Fruit fly (Drosophila melanogaster): ENCODE measurements around the gene CG33285.
A peak's percentile ranks its signal among the peaks of the same experiment; 100 is the strongest.

CG33285 gene

dm6 chr3L:21057568-21057940, 31.2 kb downstream of the CG33285 start:
- peak; percentile 39; the same call in 1 of the 2 replicates for TF ChIP-seq CG12605 (GFP tag; IDR thresholded peaks at IDR 0.05)
- TF ChIP-seq CG14655 (GFP tag; optimal IDR thresholded peaks at IDR 0.05): no peak
- no peak for TF ChIP-seq D1 (tag; optimal IDR thresholded peaks at IDR 0.05)
- no peak for TF ChIP-seq EcR (GFP tag; optimal IDR thresholded peaks at IDR 0.05)
- TF ChIP-seq CG9948 (tag; optimal IDR thresholded peaks at IDR 0.05): no peak
- no peak for TF ChIP-seq gl (tag; optimal IDR thresholded peaks at IDR 0.05)
- TF ChIP-seq Ets98B (GFP tag; IDR thresholded peaks at IDR 0.05): peak; percentile 19; the same call in 1 of the 2 replicates
- TF ChIP-seq CG32121 (GFP tag; IDR thresholded peaks at IDR 0.05): no peak
- TF ChIP-seq Snoo (tag; optimal IDR thresholded peaks at IDR 0.05): no peak
- TF ChIP-seq CG10348 (GFP tag; IDR thresholded peaks at IDR 0.05): no peak
- TF ChIP-seq CG8159 (tag; optimal IDR thresholded peaks at IDR 0.05): no peak
- 0 out of 3 replicates have a peak, but pooled peaks have one; percentile 50 for TF ChIP-seq fd96Ca (GFP tag; IDR thresholded peaks at IDR 0.05)
- TF ChIP-seq CG8301 (tag; optimal IDR thresholded peaks at IDR 0.05): no peak
- no peak for TF ChIP-seq CG17806 (tag; optimal IDR thresholded peaks at IDR 0.05)
- TF ChIP-seq CG13204 (GFP tag; optimal IDR thresholded peaks at IDR 0.05): peak; percentile 36
- no peak for TF ChIP-seq CG34367 (tag; optimal IDR thresholded peaks at IDR 0.05)
- peak; percentile 35; the same call in 2 of the 3 replicates for TF ChIP-seq CG4496 (GFP tag; IDR thresholded peaks at IDR 0.05)

- TF ChIP-seq EcR (GFP tag; optimal IDR thresholded peaks at IDR 0.05) (peak; percentile 38), CG10348 (GFP tag; IDR thresholded peaks at IDR 0.05) (no peak), D1 (tag; optimal IDR thresholded peaks at IDR 0.05) (no peak), CG14655 (GFP tag; optimal IDR thresholded peaks at IDR 0.05) (peak; percentile 61), CG15710 (tag; optimal IDR thresholded peaks at IDR 0.05) (peak; percentile 60), Pif1B (GFP tag; optimal IDR thresholded peaks at IDR 0.05) (no peak), CG17806 (tag; optimal IDR thresholded peaks at IDR 0.05) (peak; percentile 25), Snoo (tag; optimal IDR thresholded peaks at IDR 0.05) (peak; percentile 55), CG34367 (tag; optimal IDR thresholded peaks at IDR 0.05) (peak; percentile 23), CG13204 (GFP tag; optimal IDR thresholded peaks at IDR 0.05) (peak; percentile 64), Ets98B (GFP tag; IDR thresholded peaks at IDR 0.05) (no peak), CG32121 (GFP tag; IDR thresholded peaks at IDR 0.05) (no peak), Pif1A (GFP tag; optimal IDR thresholded peaks at IDR 0.05) (peak; percentile 63), rn (GFP tag; IDR thresholded peaks at IDR 0.05) (no peak), CG12605 (GFP tag; IDR thresholded peaks at IDR 0.05) (no peak), gl (tag; optimal IDR thresholded peaks at IDR 0.05) (no peak), CG8301 (tag; optimal IDR thresholded peaks at IDR 0.05) (peak; percentile 44), CG4496 (GFP tag; IDR thresholded peaks at IDR 0.05) (peak; percentile 24; the same call in 2 of the 3 replicates), fd96Ca (GFP tag; IDR thresholded peaks at IDR 0.05) (0 out of 3 replicates have a peak, but pooled peaks have one; percentile 38), CG8159 (tag; optimal IDR thresholded peaks at IDR 0.05) (peak; percentile 52), CG9948 (tag; optimal IDR thresholded peaks at IDR 0.05) (peak; percentile 34)
These were observed 31.8 kb downstream of the CG33285 start for dm6 chr3L:21056792-21057567.

dm6 chr3L:21056290-21056689, 32.5 kb downstream of the CG33285 start:
- TF ChIP-seq D1 (tag; optimal IDR thresholded peaks at IDR 0.05) (no peak), gl (tag; optimal IDR thresholded peaks at IDR 0.05) (no peak), CG8301 (tag; optimal IDR thresholded peaks at IDR 0.05) (peak; percentile 18), Ets98B (GFP tag; IDR thresholded peaks at IDR 0.05) (no peak), CG8159 (tag; optimal IDR thresholded peaks at IDR 0.05) (peak; percentile 56), CG15710 (tag; optimal IDR thresholded peaks at IDR 0.05) (peak; percentile 39), CG9948 (tag; optimal IDR thresholded peaks at IDR 0.05) (peak; percentile 49), CG32121 (GFP tag; IDR thresholded peaks at IDR 0.05) (no peak), CG13204 (GFP tag; optimal IDR thresholded peaks at IDR 0.05) (no peak), Pif1B (GFP tag; optimal IDR thresholded peaks at IDR 0.05) (peak; percentile 19), Snoo (tag; optimal IDR thresholded peaks at IDR 0.05) (no peak), Pif1A (GFP tag; optimal IDR thresholded peaks at IDR 0.05) (peak; percentile 20), CG14655 (GFP tag; optimal IDR thresholded peaks at IDR 0.05) (peak; percentile 54), rn (GFP tag; IDR thresholded peaks at IDR 0.05) (no peak), fd96Ca (GFP tag; IDR thresholded peaks at IDR 0.05) (no peak), CG17806 (tag; optimal IDR thresholded peaks at IDR 0.05) (peak; percentile 26), CG34367 (tag; optimal IDR thresholded peaks at IDR 0.05) (no peak), CG10348 (GFP tag; IDR thresholded peaks at IDR 0.05) (no peak), CG12605 (GFP tag; IDR thresholded peaks at IDR 0.05) (no peak), EcR (GFP tag; optimal IDR thresholded peaks at IDR 0.05) (no peak), CG4496 (GFP tag; IDR thresholded peaks at IDR 0.05) (no peak)

- TF ChIP-seq CG34367 (tag; optimal IDR thresholded peaks at IDR 0.05) (no peak), CG14655 (GFP tag; optimal IDR thresholded peaks at IDR 0.05) (no peak), Ets98B (GFP tag; IDR thresholded peaks at IDR 0.05) (no peak), fd96Ca (GFP tag; IDR thresholded peaks at IDR 0.05) (no peak), CG17806 (tag; optimal IDR thresholded peaks at IDR 0.05) (no peak), D1 (tag; optimal IDR thresholded peaks at IDR 0.05) (no peak), CG32121 (GFP tag; IDR thresholded peaks at IDR 0.05) (no peak; the same call in 1 of the 2 replicates), gl (tag; optimal IDR thresholded peaks at IDR 0.05) (no peak), rn (GFP tag; IDR thresholded peaks at IDR 0.05) (no peak), CG12605 (GFP tag; IDR thresholded peaks at IDR 0.05) (no peak)
These were observed 33.0 kb downstream of the CG33285 start for dm6 chr3L:21055839-21056238.

dm6 chr3L:21054894-21055270, 33.9 kb downstream of the CG33285 start:
- TF ChIP-seq CG17806 (tag; optimal IDR thresholded peaks at IDR 0.05) (no peak), CG34367 (tag; optimal IDR thresholded peaks at IDR 0.05) (no peak), EcR (GFP tag; optimal IDR thresholded peaks at IDR 0.05) (no peak), CG4496 (GFP tag; IDR thresholded peaks at IDR 0.05) (no peak), CG14655 (GFP tag; optimal IDR thresholded peaks at IDR 0.05) (no peak), gl (tag; optimal IDR thresholded peaks at IDR 0.05) (no peak), CG8159 (tag; optimal IDR thresholded peaks at IDR 0.05) (no peak), Snoo (tag; optimal IDR thresholded peaks at IDR 0.05) (no peak), D1 (tag; optimal IDR thresholded peaks at IDR 0.05) (no peak), CG13204 (GFP tag; optimal IDR thresholded peaks at IDR 0.05) (no peak), CG9948 (tag; optimal IDR thresholded peaks at IDR 0.05) (no peak), fd96Ca (GFP tag; IDR thresholded peaks at IDR 0.05) (no peak), CG8301 (tag; optimal IDR thresholded peaks at IDR 0.05) (no peak), CG12605 (GFP tag; IDR thresholded peaks at IDR 0.05) (no peak), CG32121 (GFP tag; IDR thresholded peaks at IDR 0.05) (no peak), CG10348 (GFP tag; IDR thresholded peaks at IDR 0.05) (no peak), rn (GFP tag; IDR thresholded peaks at IDR 0.05) (no peak), Pif1A (GFP tag; optimal IDR thresholded peaks at IDR 0.05) (no peak), Ets98B (GFP tag; IDR thresholded peaks at IDR 0.05) (no peak)

Measured in whole organism, pupa.